Worm (Caenorhabditis elegans): ENCODE results near the gene moa-2.

The moa-2 gene

DNA sequence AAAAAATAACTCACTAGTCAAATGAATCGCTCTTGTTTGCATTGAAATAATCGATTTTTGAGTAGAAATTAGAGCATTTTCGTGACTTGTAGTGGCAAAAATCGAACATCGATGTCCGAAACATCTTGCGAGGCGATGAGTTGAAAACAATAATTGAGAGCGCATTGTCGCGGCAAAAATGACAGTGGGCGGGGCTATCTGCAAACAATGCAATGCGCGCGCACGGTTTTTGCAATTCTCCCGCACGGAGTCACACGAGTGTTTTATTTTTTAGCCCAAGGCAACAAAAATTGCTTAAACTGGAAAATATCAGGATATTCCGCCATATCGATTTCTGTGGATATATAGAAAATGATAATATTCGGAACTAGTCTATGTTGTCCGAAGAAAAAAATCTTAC is 9.7 kb upstream of the moa-2 start, which contains the start of gene B0495.9 (continued):
- TF ChIP-seq hlh-12 (tag; optimal IDR thresholded peaks at IDR 0.05) (no peak), tbp1 (GFP tag; optimal IDR thresholded peaks at IDR 0.05) (peak; percentile 36), lin-40 (tag; optimal IDR thresholded peaks at IDR 0.05) (no peak), K11D2.4 (GFP tag; IDR thresholded peaks at IDR 0.05) (no peak), lsl-1 (GFP tag; optimal IDR thresholded peaks at IDR 0.05) (peak; percentile 60), ztf-25 (GFP tag; IDR thresholded peaks at IDR 0.05) (0 out of 2 replicates have a peak, but pooled peaks have one; percentile 45), gei-17 (GFP tag; optimal IDR thresholded peaks at IDR 0.05) (no peak), let-526 (GFP tag; IDR thresholded peaks at IDR 0.05) (no peak), ceh-40 (GFP tag; IDR thresholded peaks at IDR 0.05) (no peak), nhr-90 (tag; optimal IDR thresholded peaks at IDR 0.05) (no peak), attf-5 (GFP tag; optimal IDR thresholded peaks at IDR 0.05) (peak; percentile 60), lin-35 (GFP tag; optimal IDR thresholded peaks at IDR 0.05) (no peak), madf-3 (GFP tag; IDR thresholded peaks at IDR 0.05) (no peak), madf-6 (GFP tag; IDR thresholded peaks at IDR 0.05) (peak; percentile 66), ceh-58 (GFP tag; IDR thresholded peaks at IDR 0.05) (no peak), F37B4.10 (GFP tag; IDR thresholded peaks at IDR 0.05) (no peak), atf-7 (tag; optimal IDR thresholded peaks at IDR 0.05) (no peak), ZK185.1 (tag; optimal IDR thresholded peaks at IDR 0.05; ENCODE audit: poor library complexity, severe bottlenecking) (peak; percentile 66), dox-1 (GFP tag; IDR thresholded peaks at IDR 0.05) (peak; percentile 81), lin-54 (GFP tag; optimal IDR thresholded peaks at IDR 0.05) (peak; percentile 43), lir-1 (GFP tag; conservative IDR thresholded peaks at IDR 0.05) (no peak), hmg-1.2 (GFP tag; IDR thresholded peaks at IDR 0.05) (peak; percentile 39; the same call in 1 of the 2 replicates), ceh-79 (tag; optimal IDR thresholded peaks at IDR 0.05) (no peak), dpff-1 (tag; optimal IDR thresholded peaks at IDR 0.05) (no peak), ztf-28 (GFP tag; IDR thresholded peaks at IDR 0.05) (peak; percentile 73; the same call in 1 of the 2 replicates), hmg-20 (GFP tag; IDR thresholded peaks at IDR 0.05) (no peak), nhr-80 (tag; optimal IDR thresholded peaks at IDR 0.05) (peak; percentile 51), F23B12.7 (tag; optimal IDR thresholded peaks at IDR 0.05; ENCODE audit: insufficient read depth) (peak; percentile 26), repo-1 (tag; optimal IDR thresholded peaks at IDR 0.05) (no peak), Y53G8AR.9 (GFP tag; conservative IDR thresholded peaks at IDR 0.05) (0 out of 2 replicates have a peak, but pooled peaks have one; percentile 55), ztf-22 (GFP tag; optimal IDR thresholded peaks at IDR 0.05) (no peak), Y95B8A.8 (GFP tag; IDR thresholded peaks at IDR 0.05) (no peak), T26A5.8 (tag; optimal IDR thresholded peaks at IDR 0.05) (no peak), pha-4 (tag; optimal IDR thresholded peaks at IDR 0.05) (no peak), attf-3 (GFP tag; conservative IDR thresholded peaks at IDR 0.05) (0 out of 2 replicates have a peak, but pooled peaks have one; percentile 38), F10E7.11 (tag; optimal IDR thresholded peaks at IDR 0.05) (no peak), attf-6 (GFP tag; IDR thresholded peaks at IDR 0.05) (no peak), madf-10 (tag; optimal IDR thresholded peaks at IDR 0.05) (no peak), ceh-27 (GFP tag; optimal IDR thresholded peaks at IDR 0.05) (peak; percentile 57), nfya-1 (tag; optimal IDR thresholded peaks at IDR 0.05; ENCODE audit: borderline replicate concordance, insufficient read depth) (no peak), madf-8 (GFP tag; conservative IDR thresholded peaks at IDR 0.05) (no peak), rpc-1 (optimal IDR thresholded peaks at IDR 0.05) (peak; percentile 40), rpc-1 (tag; optimal IDR thresholded peaks at IDR 0.05) (no peak), athp-1 (tag; optimal IDR thresholded peaks at IDR 0.05) (no peak), unc-130 (GFP tag; optimal IDR thresholded peaks at IDR 0.05) (no peak), egrh-3 (GFP tag; IDR thresholded peaks at IDR 0.05) (no peak), zfh-2 (GFP tag; conservative IDR thresholded peaks at IDR 0.05) (no peak), efl-1 (GFP tag; optimal IDR thresholded peaks at IDR 0.05) (no peak), tlf-1 (GFP tag; optimal IDR thresholded peaks at IDR 0.05) (no peak)
